Worm (Caenorhabditis elegans) whole organism, young adult: ENCODE results near the gene C35D10.5.

Experiments
- B0261.1 ChIP-seq: sonication (generic microtip); optimal IDR thresholded peaks from 2 replicates; lab custom pipeline; 2016; ENCODE audit warnings: mild to moderate bottlenecking, missing genetic modification characterization, moderate library complexity, missing compliant biosample characterization
- D2030.7 ChIP-seq: fragments of 200-800 bp; sonication (Bioruptor generic); IDR thresholded peaks from 2 replicates; pipeline ENCODE4 v1.3.6; 2022; ENCODE audit warnings: missing genetic modification reagents, missing genetic modification characterization, missing compliant biosample characterization
- F23B12.7 ChIP-seq: sonication (generic microtip); optimal IDR thresholded peaks from 2 replicates; lab custom pipeline; 2017; ENCODE audit warnings: missing genetic modification characterization, mild to moderate bottlenecking, missing compliant biosample characterization, antibody characterized with exemption, moderate library complexity; ENCODE audit not compliant: insufficient read depth
- F33H1.4 ChIP-seq: fragments of 200-800 bp; sonication (Bioruptor generic); IDR thresholded peaks from 2 replicates; pipeline ENCODE4 v1.3.6; 2022; ENCODE audit warnings: missing genetic modification reagents, missing genetic modification characterization, missing compliant biosample characterization
- F49E8.2 ChIP-seq: sonication (generic microtip); optimal IDR thresholded peaks from 3 replicates; lab custom pipeline; 2017; ENCODE audit warnings: missing genetic modification characterization, mild to moderate bottlenecking, missing compliant biosample characterization, antibody characterized with exemption, moderate library complexity; ENCODE audit not compliant: insufficient read depth
- F52B5.7 ChIP-seq: sonication (generic microtip); optimal IDR thresholded peaks from 2 replicates; lab custom pipeline; 2016; ENCODE audit warnings: mild to moderate bottlenecking, missing genetic modification characterization, missing compliant biosample characterization
- Y53F4B.3 ChIP-seq: fragments of 200-800 bp; sonication (Bioruptor generic); IDR thresholded peaks from 2 replicates; pipeline ENCODE4 v1.3.6; 2022; ENCODE audit warnings: missing genetic modification reagents, missing genetic modification characterization, missing compliant biosample characterization
- Y79H2A.3 ChIP-seq: fragments of 200-800 bp; sonication (Bioruptor generic); conservative IDR thresholded peaks from 2 replicates; pipeline ENCODE4 v1.3.6; 2022; ENCODE audit warnings: missing genetic modification reagents, missing genetic modification characterization, missing compliant biosample characterization
- attf-3 ChIP-seq: fragments of 200-800 bp; sonication (Bioruptor generic); conservative IDR thresholded peaks from 2 replicates; pipeline ENCODE4 v1.3.6; 2022; ENCODE audit warnings: missing genetic modification reagents, missing genetic modification characterization, missing compliant biosample characterization
- ceh-100 ChIP-seq: fragments of 200-800 bp; sonication (Bioruptor generic); IDR thresholded peaks from 2 replicates; pipeline ENCODE4 v1.3.6; 2022; ENCODE audit warnings: missing genetic modification reagents, missing genetic modification characterization, missing compliant biosample characterization
- ceh-27 ChIP-seq: fragments of 200-800 bp; sonication (Bioruptor generic); optimal IDR thresholded peaks from 2 replicates; lab custom pipeline; 2018; ENCODE audit warnings: mild to moderate bottlenecking, missing genetic modification characterization, moderate library complexity, missing compliant biosample characterization
- ceh-58 ChIP-seq: fragments of 200-800 bp; sonication (Bioruptor generic); IDR thresholded peaks from 2 replicates; pipeline ENCODE4 v1.3.6; 2022; ENCODE audit warnings: missing genetic modification characterization, missing compliant biosample characterization
- die-1 ChIP-seq: sonication (generic microtip); optimal IDR thresholded peaks from 2 replicates; lab custom pipeline; 2016; ENCODE audit warnings: missing genotype, mild to moderate bottlenecking, missing genetic modification characterization, missing compliant biosample characterization
- dpl-1 ChIP-seq: fragments of 150-350 bp; optimal IDR thresholded peaks from 2 replicates; lab custom pipeline; 2014; ENCODE audit warnings: missing biosample characterization, missing genetic modification reagents, missing genetic modification characterization
- egl-18 ChIP-seq: fragments of 200-800 bp; sonication (Bioruptor generic); IDR thresholded peaks from 2 replicates; pipeline ENCODE4 v1.3.6; 2022; ENCODE audit warnings: missing genetic modification reagents, missing genetic modification characterization, missing compliant biosample characterization
- hlh-12 ChIP-seq: sonication (generic microtip); optimal IDR thresholded peaks from 2 replicates; lab custom pipeline; 2016; ENCODE audit warnings: missing genetic modification characterization, missing compliant biosample characterization
- hrde-1 ChIP-seq: sonication (generic microtip); optimal IDR thresholded peaks from 2 replicates; lab custom pipeline; 2016; ENCODE audit warnings: missing genetic modification characterization, mild to moderate bottlenecking, missing compliant biosample characterization, moderate library complexity, missing genotype, missing genetic modification reagents, borderline replicate concordance
- let-526 ChIP-seq: fragments of 200-800 bp; sonication (Bioruptor generic); IDR thresholded peaks from 2 replicates; pipeline ENCODE4 v1.3.6; 2022; ENCODE audit warnings: missing genetic modification reagents, missing genetic modification characterization, missing compliant biosample characterization
- lin-35 ChIP-seq, 3 experiments: fragments of 150-350 bp in 2 of 3; sonication (generic microtip) in 1 of 3; optimal IDR thresholded peaks; 2 replicates each; lab custom pipeline; 2014 to 2018; ENCODE audit warnings: missing biosample characterization in 3 of 3, missing genetic modification characterization in 3 of 3, missing genetic modification reagents in 3 of 3
- lin-54 ChIP-seq: fragments of 200-800 bp; sonication (Bioruptor generic); optimal IDR thresholded peaks from 2 replicates; lab custom pipeline; 2018; ENCODE audit warnings: mild to moderate bottlenecking, missing genetic modification characterization, missing compliant biosample characterization
- lsl-1 ChIP-seq: fragments of 200-800 bp; sonication (Bioruptor generic); optimal IDR thresholded peaks from 2 replicates; lab custom pipeline; 2018; ENCODE audit warnings: mild to moderate bottlenecking, missing genetic modification characterization, moderate library complexity, missing compliant biosample characterization
- madf-6 ChIP-seq: fragments of 200-800 bp; sonication (Bioruptor generic); IDR thresholded peaks from 2 replicates; pipeline ENCODE4 v1.3.6; 2022; ENCODE audit warnings: missing genetic modification reagents, missing genetic modification characterization, missing compliant biosample characterization
- mes-4 ChIP-seq: sonication (generic microtip); optimal IDR thresholded peaks from 2 replicates; lab custom pipeline; 2016; ENCODE audit warnings: missing genotype, missing genetic modification characterization, missing compliant biosample characterization
- nhr-120 ChIP-seq: fragments of 200-800 bp; sonication (Bioruptor generic); IDR thresholded peaks from 2 replicates; pipeline ENCODE4 v1.3.6; 2022; ENCODE audit warnings: missing genetic modification characterization, missing compliant biosample characterization
- rpc-1 ChIP-seq, 2 experiments: fragments of 150-350 bp in 1 of 2; sonication (generic microtip) in 1 of 2; optimal IDR thresholded peaks; 2 replicates each; lab custom pipeline; 2014 to 2018; ENCODE audit warnings: missing biosample characterization in 1 of 2, missing genetic modification characterization in 1 of 2, missing genetic modification reagents in 1 of 2, missing genotype in 1 of 2
- snpc-1.1 ChIP-seq: sonication (generic microtip); optimal IDR thresholded peaks from 2 replicates; lab custom pipeline; 2017; ENCODE audit warnings: missing genetic modification characterization, mild to moderate bottlenecking, missing compliant biosample characterization, antibody characterized with exemption, moderate library complexity, missing genotype, missing genetic modification reagents; ENCODE audit not compliant: insufficient read depth
- snpc-3.4 ChIP-seq: sonication (generic microtip); optimal IDR thresholded peaks from 2 replicates; lab custom pipeline; 2017; ENCODE audit warnings: missing genetic modification characterization, mild to moderate bottlenecking, missing compliant biosample characterization, antibody characterized with exemption, moderate library complexity, missing genotype, missing genetic modification reagents
- tbp1 ChIP-seq: fragments of 200-800 bp; sonication (Bioruptor generic); optimal IDR thresholded peaks from 2 replicates; lab custom pipeline; 2018; ENCODE audit warnings: mild to moderate bottlenecking, missing genetic modification characterization, missing compliant biosample characterization
- tlf-1 ChIP-seq: fragments of 200-800 bp; sonication (Bioruptor generic); optimal IDR thresholded peaks from 2 replicates; lab custom pipeline; 2018; ENCODE audit warnings: mild to moderate bottlenecking, missing genetic modification characterization, missing compliant biosample characterization
- unc-130 ChIP-seq: sonication (generic microtip); optimal IDR thresholded peaks from 2 replicates; lab custom pipeline; 2016; ENCODE audit warnings: missing genetic modification reagents, missing genetic modification characterization, missing compliant biosample characterization
- unc-62 ChIP-seq: fragments of 150-350 bp; optimal IDR thresholded peaks from 2 replicates; lab custom pipeline; 2014; ENCODE audit warnings: missing biosample characterization, missing genetic modification reagents, missing genetic modification characterization
- xnd-1 ChIP-seq: sonication (generic microtip); optimal IDR thresholded peaks from 2 replicates; lab custom pipeline; 2016; ENCODE audit warnings: missing genotype, missing genetic modification reagents, missing genetic modification characterization, missing compliant biosample characterization
- zim-3 ChIP-seq: sonication (generic microtip); optimal IDR thresholded peaks from 2 replicates; lab custom pipeline; 2017; ENCODE audit warnings: mild to moderate bottlenecking, missing genetic modification characterization, moderate library complexity, missing compliant biosample characterization
- ztf-3 ChIP-seq: fragments of 200-800 bp; sonication (Bioruptor generic); optimal IDR thresholded peaks from 2 replicates; lab custom pipeline; 2018; ENCODE audit warnings: mild to moderate bottlenecking, missing genetic modification characterization, missing compliant biosample characterization
- ztf-6 ChIP-seq: fragments of 200-800 bp; sonication (Bioruptor generic); IDR thresholded peaks from 2 replicates; pipeline ENCODE4 v1.3.6; 2022; ENCODE audit warnings: missing genetic modification reagents, missing genetic modification characterization, missing compliant biosample characterization

Gene C35D10.5

ce11 chrIII:4856109-4856508 is 6.0 kb upstream of the C35D10.5 start, which contains the start of gene C35D10.7:
C35D10.7 (plus strand) TSS chrIII:4856193.
- TF ChIP-seq xnd-1 = peak; percentile 14
- no peak for TF ChIP-seq Y53F4B.3 (GFP tag; lab: Robert Waterston, UW)
- peak; percentile 88 for TF ChIP-seq lsl-1
- peak; percentile 73; the same call in 1 of the 2 replicates for TF ChIP-seq madf-6 (GFP tag; lab: Robert Waterston, UW)
- peak; percentile 75 for TF ChIP-seq F33H1.4 (GFP tag; lab: Robert Waterston, UW)
- no peak for TF ChIP-seq snpc-1.1 (tag; lab: Kevin White, UChicago)
- peak; percentile 25 for TF ChIP-seq unc-130 (GFP tag; lab: Kevin White, UChicago)
- TF ChIP-seq tlf-1 (GFP tag; lab: Kevin White, UChicago) = no peak
- TF ChIP-seq ceh-58 (GFP tag; lab: Robert Waterston, UW) = no peak
- no peak for TF ChIP-seq ztf-6
- TF ChIP-seq attf-3 (GFP tag; lab: Robert Waterston, UW) = no peak
- no peak for TF ChIP-seq F49E8.2

- no peak for TF ChIP-seq ceh-100 (GFP tag; lab: Robert Waterston, UW)
- TF ChIP-seq hrde-1 (tag; lab: Kevin White, UChicago) = no peak
- no peak for TF ChIP-seq lin-35 (GFP tag; optimal IDR thresholded peaks at IDR 0.05; lab: Kevin White, UChicago)
- TF ChIP-seq tbp1 (GFP tag; lab: Kevin White, UChicago) = no peak
- TF ChIP-seq rpc-1 (optimal IDR thresholded peaks at IDR 0.05; lab: Kevin White, UChicago) = no peak
- no peak for TF ChIP-seq rpc-1 (tag; optimal IDR thresholded peaks at IDR 0.05; lab: Kevin White, UChicago)
- no peak for TF ChIP-seq die-1 (tag; lab: Kevin White, UChicago)
Measured at ce11 chrIII:4856992-4857391, 5.2 kb upstream of the C35D10.5 start.

- no peak for TF ChIP-seq mes-4
- no peak for TF ChIP-seq snpc-3.4 (tag; lab: Kevin White, UChicago)
- no peak for TF ChIP-seq ztf-3 (GFP tag; lab: Kevin White, UChicago)
- TF ChIP-seq D2030.7 = no peak
- TF ChIP-seq Y79H2A.3 = no peak
- no peak for TF ChIP-seq ceh-27 (GFP tag; lab: Kevin White, UChicago)
- TF ChIP-seq hlh-12 (tag; lab: Kevin White, UChicago) = no peak
- TF ChIP-seq ceh-58 (GFP tag; lab: Robert Waterston, UW) = no peak
Measured at ce11 chrIII:4859039-4859438, 3.1 kb upstream of the C35D10.5 start, which contains the start of gene C35D10.6. C35D10.6 (plus strand) TSS chrIII:4859339.

ce11 chrIII:4863127-4863526 is 976 bp downstream of the C35D10.5 start, which contains the start of gene coq-8:
coq-8 (plus strand) TSS chrIII:4863427.
- no peak for TF ChIP-seq lin-54 (GFP tag; lab: Kevin White, UChicago)
- TF ChIP-seq lsl-1 = no peak
- no peak for TF ChIP-seq unc-62
- TF ChIP-seq egl-18 (GFP tag; lab: Robert Waterston, UW) = no peak
- no peak for TF ChIP-seq dpl-1 (GFP tag; lab: Kevin White, UChicago)
- no peak for TF ChIP-seq ceh-100 (GFP tag; lab: Robert Waterston, UW)
- no peak for TF ChIP-seq F23B12.7
- TF ChIP-seq F52B5.7 (tag; lab: Kevin White, UChicago) = no peak
- TF ChIP-seq zim-3 (tag; lab: Kevin White, UChicago) = no peak
- TF ChIP-seq let-526 (GFP tag; lab: Robert Waterston, UW) = no peak
- no peak for TF ChIP-seq B0261.1 (tag; lab: Kevin White, UChicago)
- no peak for TF ChIP-seq nhr-120 (GFP tag; lab: Robert Waterston, UW)
